Fruit fly (Drosophila melanogaster): ENCODE data around the gene Hcf.

- TF ChIP-seq Myc (optimal IDR thresholded peaks at IDR 0.05) (no peak), h (optimal IDR thresholded peaks at IDR 0.05) (no peak), psq (optimal IDR thresholded peaks at IDR 0.05) (no peak), insv (optimal IDR thresholded peaks at IDR 0.05) (no peak)
These were observed 27.5 kb upstream of the Hcf start for dm6 chr4:332268-332667.
